Worm (Caenorhabditis elegans): ENCODE measurements around the gene E02C12.19.
"Not testable (repeated sequence)": the region's sequence is repeated elsewhere in the genome, so short reads cannot be mapped to it uniquely, and the experiment has no call there.

The E02C12.19 gene

DNA sequence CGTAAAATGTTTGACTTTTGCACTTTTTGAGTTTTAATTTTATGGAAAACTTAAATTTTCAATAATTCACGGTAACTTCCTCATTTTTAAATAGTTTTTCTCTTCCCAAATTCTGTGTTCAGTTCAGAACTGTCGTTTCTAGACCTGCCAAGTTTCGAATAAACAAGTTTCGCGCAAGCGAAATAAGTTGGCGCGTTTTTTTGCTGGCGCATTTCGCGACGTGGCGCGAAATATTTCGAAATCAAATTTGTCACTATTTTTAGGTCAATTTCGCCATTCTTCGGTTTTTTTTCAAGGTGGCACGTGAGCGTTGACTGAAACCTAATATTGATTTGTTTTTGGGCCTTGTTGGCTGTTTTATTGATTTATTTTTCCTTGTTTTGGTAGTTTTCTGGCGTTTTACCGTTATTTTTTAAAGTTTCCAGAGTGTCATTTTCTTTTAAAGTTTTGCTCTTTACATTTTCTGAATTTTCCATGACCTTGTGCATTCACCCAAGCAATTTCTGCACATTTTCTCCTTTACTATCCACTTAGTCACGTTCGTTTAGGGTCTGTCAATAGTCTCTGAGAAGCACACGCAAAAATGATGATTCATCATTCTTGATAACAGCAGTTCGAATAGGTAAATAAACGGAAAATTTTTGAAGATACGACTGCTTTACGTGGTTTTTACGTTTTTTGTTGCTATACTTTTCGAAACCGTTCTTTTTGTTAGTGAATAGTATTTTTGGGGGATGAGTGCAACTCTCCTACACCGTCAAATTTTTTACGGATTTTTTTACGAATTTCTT lies 6.4 kb upstream of the E02C12.19 start:
- TF ChIP-seq lin-13 (GFP tag; optimal IDR thresholded peaks at IDR 0.05) = no peak
- TF ChIP-seq dve-1 (tag; optimal IDR thresholded peaks at IDR 0.05; ENCODE audit: insufficient read depth) = peak; percentile 8
- TF ChIP-seq F49E8.2 (tag; optimal IDR thresholded peaks at IDR 0.05; ENCODE audit: borderline replicate concordance) = peak; percentile 87
- TF ChIP-seq mdt-29 (GFP tag; IDR thresholded peaks at IDR 0.05) = peak; percentile 47; the same call in 1 of the 2 replicates
- no peak for TF ChIP-seq nhr-6 (tag; optimal IDR thresholded peaks at IDR 0.05)
- TF ChIP-seq dpl-1 (GFP tag; optimal IDR thresholded peaks at IDR 0.05) = peak; percentile 4
- 0 out of 2 replicates have a peak, but pooled peaks have one; percentile 20 for TF ChIP-seq dmd-6 (GFP tag; IDR thresholded peaks at IDR 0.05)
- peak; percentile 13 for TF ChIP-seq pqm-1 (tag; optimal IDR thresholded peaks at IDR 0.05)
- no peak for TF ChIP-seq lsy-2 (tag; optimal IDR thresholded peaks at IDR 0.05)
- peak; percentile 86 for TF ChIP-seq Y48G9A.11 (GFP tag; IDR thresholded peaks at IDR 0.05)
- no peak for TF ChIP-seq fkh-10 (GFP tag; optimal IDR thresholded peaks at IDR 0.05)
- TF ChIP-seq unc-130 (GFP tag; optimal IDR thresholded peaks at IDR 0.05) = peak; percentile 68
- TF ChIP-seq spr-1 (tag; optimal IDR thresholded peaks at IDR 0.05) = no peak
- peak; percentile 8 for TF ChIP-seq nhr-28 (tag; optimal IDR thresholded peaks at IDR 0.05)
- peak; percentile 28 for TF ChIP-seq hlh-30 (tag; optimal IDR thresholded peaks at IDR 0.05; ENCODE audit: insufficient read depth)
- no peak for TF ChIP-seq daf-16 (GFP tag; optimal IDR thresholded peaks at IDR 0.05)
- peak; percentile 60 for TF ChIP-seq daf-16 (tag; optimal IDR thresholded peaks at IDR 0.05)
- no peak for TF ChIP-seq daf-8 (GFP tag; IDR thresholded peaks at IDR 0.05)
- no peak for TF ChIP-seq nhr-42 (GFP tag; IDR thresholded peaks at IDR 0.05)
- no peak for TF ChIP-seq madf-9 (GFP tag; conservative IDR thresholded peaks at IDR 0.05)
- no peak for TF ChIP-seq nhr-77 (tag; optimal IDR thresholded peaks at IDR 0.05)
- TF ChIP-seq nhr-102 (tag; optimal IDR thresholded peaks at IDR 0.05) = no peak

DNA sequence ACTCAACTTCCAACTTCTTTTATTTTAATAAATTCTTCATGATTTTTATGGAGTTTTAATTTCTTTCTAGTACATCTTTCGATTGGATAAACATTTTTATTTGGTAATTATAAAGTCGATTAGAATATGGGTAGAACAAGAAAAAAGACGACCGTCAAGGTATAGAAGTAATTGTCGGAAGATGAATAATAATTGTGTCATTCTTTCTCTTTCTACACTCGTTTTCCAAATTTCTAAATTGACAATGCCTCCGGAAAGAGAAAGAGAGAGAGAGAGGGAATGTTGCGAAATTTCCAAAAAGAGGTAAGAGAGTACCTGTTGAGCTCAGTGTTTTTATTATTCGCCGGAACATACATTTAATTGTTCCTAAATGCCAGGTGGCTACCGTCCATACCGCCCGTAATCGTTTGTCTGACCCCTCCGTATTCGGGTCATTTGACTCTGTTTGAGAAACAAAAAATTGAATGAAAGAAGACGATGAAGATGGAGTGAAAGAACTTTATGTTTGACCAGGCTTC lies 5.6 kb upstream of the E02C12.19 start, which contains the start of gene E02C12.12:
E02C12.12 (minus strand) TSS at position 468 of the 518 bp plus-strand sequence.
- TF ChIP-seq hif-1 (tag; optimal IDR thresholded peaks at IDR 0.05) (no peak), unc-62 (GFP tag; optimal IDR thresholded peaks at IDR 0.05 in 1 of 2) (peak in 1 of 2 experiments; percentile 55), unc-62 (tag; optimal IDR thresholded peaks at IDR 0.05) (no peak)

DNA sequence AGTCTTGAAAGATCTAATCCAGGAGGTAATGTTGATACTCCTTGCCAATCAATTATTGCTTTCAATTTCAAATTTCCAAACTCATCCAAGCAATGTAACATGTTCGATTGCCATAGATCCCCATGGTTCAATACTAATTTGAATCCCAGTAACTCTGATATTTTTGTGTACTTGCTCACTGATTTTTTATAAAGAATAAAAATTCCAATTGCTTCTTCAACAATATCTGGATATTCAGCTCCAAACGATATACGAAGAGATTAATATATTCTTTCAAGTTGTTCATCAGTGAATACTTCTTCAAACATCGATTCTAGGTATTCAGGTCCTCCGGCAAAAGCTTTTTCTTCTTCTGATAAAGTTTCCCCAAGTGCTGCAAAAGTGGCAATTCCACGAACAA lies 3.5 kb upstream of the E02C12.19 start, which contains the start of gene E02C12.11:
E02C12.11 (minus strand) TSS at position 101 of the 400 bp plus-strand sequence.
- TF ChIP-seq lin-29 (GFP tag; IDR thresholded peaks at IDR 0.05); zip-2 (tag; optimal IDR thresholded peaks at IDR 0.05); T26A8.4 (GFP tag; IDR thresholded peaks at IDR 0.05): not testable (repeated sequence)

DNA sequence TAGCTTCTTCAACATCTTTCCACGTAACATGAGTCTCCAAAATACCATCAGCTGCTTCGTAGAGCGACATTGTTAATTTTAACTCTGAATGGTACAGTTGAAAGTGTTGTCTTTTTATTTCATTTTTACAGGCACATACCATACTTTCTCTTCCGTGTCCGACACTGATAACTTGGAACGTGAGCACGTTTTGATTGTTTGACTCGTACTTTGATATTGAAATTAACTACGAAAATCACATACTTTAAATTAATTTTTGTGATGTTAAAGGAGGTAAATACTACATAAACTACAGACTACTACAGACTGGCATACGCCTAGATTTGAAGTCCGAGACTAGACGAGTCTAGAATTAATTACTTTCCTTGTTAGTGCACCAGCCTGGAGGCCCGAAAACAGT lies 2.0 kb upstream of the E02C12.19 start, which contains the start of gene E02C12.10:
E02C12.10 (minus strand) TSS at position 75 of the 400 bp plus-strand sequence.
- peak; percentile 69 for TF ChIP-seq nhr-28 (tag; optimal IDR thresholded peaks at IDR 0.05)
- no peak for TF ChIP-seq unc-39 (tag; optimal IDR thresholded peaks at IDR 0.05)

ce11 chrV:9375378-9375777 lies 939 bp downstream of the E02C12.19 start, which contains the start of gene E02C12.9:
Gene E02C12.9, minus strand, starts transcription at chrV:9375478.
- no peak for TF ChIP-seq nhr-10 (tag; optimal IDR thresholded peaks at IDR 0.05)
- TF ChIP-seq Y5F2A.4 (GFP tag; optimal IDR thresholded peaks at IDR 0.05) = no peak
- TF ChIP-seq pqm-1 (tag; optimal IDR thresholded peaks at IDR 0.05) = no peak

All from whole organism, L4 larva.